Worm (Caenorhabditis elegans): ENCODE data around the gene fars-3.

Gene fars-3

DNA sequence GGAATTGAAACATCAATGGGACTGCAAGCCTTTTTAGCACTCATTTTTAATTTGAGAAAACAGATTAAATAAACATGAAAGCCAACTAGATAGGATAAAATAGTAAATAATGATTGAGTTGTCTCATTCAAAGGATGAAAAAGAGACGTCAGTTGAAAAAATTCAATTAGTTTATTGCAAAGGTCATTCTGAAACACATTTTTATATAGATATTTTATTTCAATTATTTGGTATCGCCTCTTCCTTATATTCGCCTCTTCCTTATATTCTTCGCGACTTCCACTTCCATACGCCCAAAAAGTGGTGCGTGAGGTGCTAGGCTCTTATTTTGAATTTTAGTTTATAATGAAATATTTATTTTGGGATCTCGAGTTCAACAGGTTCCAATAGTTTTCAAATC lies 29.6 kb upstream of the fars-3 start, which contains the start of gene acp-4:
TSS of gene acp-4 (minus strand) at position 101 of the 400 bp plus-strand sequence.
- TF ChIP-seq ztf-6 (GFP tag; IDR thresholded peaks at IDR 0.05) (no peak), hsf-1 (GFP tag; IDR thresholded peaks at IDR 0.05) (no peak)

DNA sequence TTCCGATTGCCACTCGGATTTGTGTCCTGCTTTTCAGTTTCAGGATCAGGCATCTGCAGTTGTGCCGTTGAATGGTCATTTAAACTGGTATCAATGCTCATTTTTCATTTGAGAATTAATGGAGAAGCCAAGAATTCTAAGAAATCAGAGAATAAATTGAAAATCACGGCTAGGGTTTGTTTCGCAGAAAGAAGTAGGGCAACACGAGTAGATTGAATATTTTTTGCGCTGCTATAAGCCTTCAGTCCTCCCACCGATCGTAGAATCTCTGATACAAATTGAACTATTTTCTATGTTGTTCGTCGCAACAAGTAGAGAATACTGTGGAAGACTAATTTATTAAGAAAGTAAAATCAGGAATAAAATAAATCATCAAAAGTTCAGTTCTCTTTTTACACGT lies 27.6 kb upstream of the fars-3 start, which contains the start of gene acp-3:
TSS of gene acp-3 (minus strand) at position 101 of the 400 bp plus-strand sequence.
- TF ChIP-seq tbp1 (GFP tag; optimal IDR thresholded peaks at IDR 0.05) (no peak), attf-3 (GFP tag; conservative IDR thresholded peaks at IDR 0.05) (no peak), die-1 (tag; optimal IDR thresholded peaks at IDR 0.05) (no peak), mel-28 (tag; optimal IDR thresholded peaks at IDR 0.05; ENCODE audit: borderline replicate concordance) (no peak)

DNA sequence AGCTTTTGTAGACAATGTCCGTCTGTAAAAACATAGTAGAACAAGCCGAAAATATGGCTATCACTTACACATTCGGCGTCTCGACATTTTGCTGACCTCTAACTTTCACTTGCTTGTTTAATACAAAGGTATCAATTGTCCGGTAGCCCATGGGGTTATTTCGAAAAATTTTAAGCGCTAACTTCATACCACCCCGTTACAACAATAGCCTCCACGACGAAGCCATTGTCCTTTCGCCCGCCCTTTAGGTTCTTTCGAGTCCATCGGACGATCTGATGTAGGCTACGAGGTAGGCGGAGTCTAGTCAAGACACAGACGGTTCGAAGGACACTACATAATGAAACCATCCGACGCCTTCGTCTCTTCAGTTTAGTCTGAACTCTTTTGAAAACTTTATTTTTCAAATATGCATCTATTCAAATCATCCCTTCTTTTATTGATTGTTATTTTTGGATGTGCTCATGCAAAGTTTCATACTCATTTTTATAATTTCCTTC lies 25.8 kb upstream of the fars-3 start, which contains the start of gene lips-10:
TSS of gene lips-10 (plus strand) at position 378 of the 497 bp plus-strand sequence.
- no peak for TF ChIP-seq ztf-18 (tag; optimal IDR thresholded peaks at IDR 0.05)
- TF ChIP-seq nhr-27 (tag; optimal IDR thresholded peaks at IDR 0.05) = no peak
- no peak for TF ChIP-seq B0261.1 (tag; optimal IDR thresholded peaks at IDR 0.05)
- TF ChIP-seq ama-1 (optimal IDR thresholded peaks at IDR 0.05) = no peak
- no peak for TF ChIP-seq ama-1 (GFP tag; optimal IDR thresholded peaks at IDR 0.05)
- TF ChIP-seq F57A8.1 (GFP tag; optimal IDR thresholded peaks at IDR 0.05) = no peak
- no peak for TF ChIP-seq nhr-179 (tag; optimal IDR thresholded peaks at IDR 0.05)
- TF ChIP-seq ceh-79 (tag; optimal IDR thresholded peaks at IDR 0.05) = no peak
- TF ChIP-seq B0019.2 (GFP tag; conservative IDR thresholded peaks at IDR 0.05) = no peak

DNA sequence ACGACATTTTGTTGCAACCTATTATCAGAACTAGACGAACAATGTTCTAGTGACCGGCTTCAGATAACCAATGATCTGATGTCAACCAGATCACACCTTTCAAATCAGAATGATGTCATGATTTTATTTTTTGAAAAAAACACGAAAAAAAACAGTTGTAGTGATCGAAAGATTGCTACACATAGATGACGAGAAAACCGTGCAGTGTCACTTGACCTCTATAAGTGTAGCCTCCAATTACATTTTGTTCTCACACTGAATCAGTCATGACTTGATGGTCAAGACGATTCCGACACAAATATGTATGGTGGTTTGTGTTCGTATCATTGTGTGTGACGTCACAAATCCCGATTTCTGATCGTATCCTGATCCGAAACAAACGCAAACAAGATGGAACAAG lies 24.6 kb upstream of the fars-3 start:
- TF ChIP-seq lin-40 (tag; optimal IDR thresholded peaks at IDR 0.05) = peak; percentile 3
- peak; percentile 6 for TF ChIP-seq atf-7 (tag; optimal IDR thresholded peaks at IDR 0.05)
- peak; percentile 68 for TF ChIP-seq ama-1 (optimal IDR thresholded peaks at IDR 0.05)
- TF ChIP-seq ama-1 (GFP tag; optimal IDR thresholded peaks at IDR 0.05) = no peak
- TF ChIP-seq F39B2.1 (GFP tag; IDR thresholded peaks at IDR 0.05) = no peak

DNA sequence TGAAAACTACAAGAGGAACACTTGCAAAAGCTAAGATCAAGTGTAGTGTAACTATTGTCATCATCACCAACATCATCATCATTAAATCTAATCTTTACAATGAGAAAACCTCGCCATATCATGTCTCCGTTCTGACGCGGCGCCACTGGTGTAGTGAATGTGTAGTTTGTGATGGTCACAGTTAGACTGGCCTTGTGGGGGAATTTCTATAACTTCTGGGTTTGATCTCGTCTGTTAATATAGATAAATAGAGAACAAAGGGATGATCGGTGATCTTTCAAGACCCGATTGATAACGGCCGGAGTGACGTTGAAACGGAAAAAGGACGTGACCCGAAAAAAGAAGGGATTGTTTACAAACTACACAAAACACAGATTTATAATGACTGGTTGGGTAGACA lies 23.9 kb upstream of the fars-3 start:
- TF ChIP-seq egl-18 (GFP tag; IDR thresholded peaks at IDR 0.05) = no peak
- TF ChIP-seq madf-6 (GFP tag; IDR thresholded peaks at IDR 0.05) = no peak
- no peak for TF ChIP-seq madf-8 (GFP tag; conservative IDR thresholded peaks at IDR 0.05)
- no peak for TF ChIP-seq rec-8 (tag; optimal IDR thresholded peaks at IDR 0.05)
- no peak for TF ChIP-seq athp-1 (tag; optimal IDR thresholded peaks at IDR 0.05)
- no peak for TF ChIP-seq aptf-2 (GFP tag; conservative IDR thresholded peaks at IDR 0.05)
- TF ChIP-seq unc-130 (GFP tag; optimal IDR thresholded peaks at IDR 0.05) = no peak
- TF ChIP-seq Y56A3A.18 (GFP tag; IDR thresholded peaks at IDR 0.05) = no peak
- TF ChIP-seq ceh-27 (GFP tag; optimal IDR thresholded peaks at IDR 0.05) = no peak
- TF ChIP-seq mel-28 (tag; optimal IDR thresholded peaks at IDR 0.05; ENCODE audit: borderline replicate concordance) = no peak
- TF ChIP-seq lin-26 (GFP tag; IDR thresholded peaks at IDR 0.05) = 0 out of 2 replicates have a peak, but pooled peaks have one; percentile 9
- no peak for TF ChIP-seq mcd-1 (GFP tag; IDR thresholded peaks at IDR 0.05)
- no peak for TF ChIP-seq F55B11.4 (tag; optimal IDR thresholded peaks at IDR 0.05; ENCODE audit: borderline replicate concordance, insufficient read depth)
- no peak for TF ChIP-seq F39B2.1 (GFP tag; IDR thresholded peaks at IDR 0.05)
- TF ChIP-seq ztf-26 (tag; optimal IDR thresholded peaks at IDR 0.05) = peak; percentile 29
- peak; percentile 6 for TF ChIP-seq somi-1 (GFP tag; optimal IDR thresholded peaks at IDR 0.05)
- TF ChIP-seq B0336.3 (GFP tag; IDR thresholded peaks at IDR 0.05) = no peak
- TF ChIP-seq mes-4 (tag; optimal IDR thresholded peaks at IDR 0.05) = no peak
- TF ChIP-seq aptf-3 (GFP tag; IDR thresholded peaks at IDR 0.05) = no peak
- TF ChIP-seq F22D6.2 (tag; optimal IDR thresholded peaks at IDR 0.05) = no peak
- TF ChIP-seq Y67H2A.10 (GFP tag; conservative IDR thresholded peaks at IDR 0.05) = no peak
